Worm (Caenorhabditis elegans) whole organism, young adult: Measurements from ENCODE around the gene C16A11.7.

Experiments
- K12H6.12 ChIP-seq: fragments of 200-800 bp; sonication (Bioruptor generic); optimal IDR thresholded peaks from 2 replicates; lab custom pipeline; 2018; ENCODE audit warnings: mild to moderate bottlenecking, missing genetic modification characterization, missing compliant biosample characterization
- Y53F4B.3 ChIP-seq: fragments of 200-800 bp; sonication (Bioruptor generic); IDR thresholded peaks from 2 replicates; pipeline ENCODE4 v1.3.6; 2022; ENCODE audit warnings: missing genetic modification reagents, missing genetic modification characterization, missing compliant biosample characterization
- madf-8 ChIP-seq: fragments of 200-800 bp; sonication (Bioruptor generic); conservative IDR thresholded peaks from 2 replicates; pipeline ENCODE4 v1.3.6; 2022; ENCODE audit warnings: missing genetic modification reagents, missing genetic modification characterization, missing compliant biosample characterization
- repo-1 ChIP-seq: sonication (generic microtip); optimal IDR thresholded peaks from 2 replicates; lab custom pipeline; 2017; ENCODE audit warnings: mild to moderate bottlenecking, missing genetic modification characterization, missing compliant biosample characterization
- rpc-1 ChIP-seq, 2 experiments: fragments of 150-350 bp in 1 of 2; sonication (generic microtip) in 1 of 2; optimal IDR thresholded peaks; 2 replicates each; lab custom pipeline; 2014 to 2018; ENCODE audit warnings: missing biosample characterization in 1 of 2, missing genetic modification characterization in 1 of 2, missing genetic modification reagents in 1 of 2, missing genotype in 1 of 2

ce11 chrII:4276924-4277323 is 20.2 kb upstream of the C16A11.7 start:
- no peak for TF ChIP-seq madf-8 (GFP tag; lab: Robert Waterston, UW)
- no peak for TF ChIP-seq repo-1 (tag; lab: Kevin White, UChicago)
- no peak for TF ChIP-seq Y53F4B.3 (GFP tag; lab: Robert Waterston, UW)
- TF ChIP-seq rpc-1 (optimal IDR thresholded peaks at IDR 0.05; lab: Kevin White, UChicago) = no peak
- no peak for TF ChIP-seq rpc-1 (tag; optimal IDR thresholded peaks at IDR 0.05; lab: Kevin White, UChicago)
- TF ChIP-seq K12H6.12 (tag; lab: Kevin White, UChicago) = no peak
